Fruit fly (Drosophila melanogaster): ENCODE measurements around the gene CG12106.

Gene CG12106

dm6 chrX:9155134-9155533 lies 38.6 kb upstream of the CG12106 start:
- TF ChIP-seq fd59A (GFP tag; optimal IDR thresholded peaks at IDR 0.05) = peak; percentile 13
- peak; percentile 69 for TF ChIP-seq CG10631 (GFP tag; optimal IDR thresholded peaks at IDR 0.05)
- no peak for TF ChIP-seq dac (GFP tag; optimal IDR thresholded peaks at IDR 0.05)
- peak; percentile 96 for TF ChIP-seq Eip78C (GFP tag)
- peak; percentile 83 for TF ChIP-seq CG6808 (GFP tag; optimal IDR thresholded peaks at IDR 0.05)
- TF ChIP-seq CG8632 (GFP tag; optimal IDR thresholded peaks at IDR 0.05) = peak; percentile 36
- peak; percentile 20 for TF ChIP-seq CG1621 (tag; optimal IDR thresholded peaks at IDR 0.05)
- TF ChIP-seq net (GFP tag; optimal IDR thresholded peaks at IDR 0.05) = peak; percentile 46
- peak; percentile 75 for TF ChIP-seq Met (GFP tag; optimal IDR thresholded peaks at IDR 0.05)
- peak; percentile 51 for TF ChIP-seq dsx (GFP tag; optimal IDR thresholded peaks at IDR 0.05; ENCODE audit: poor library complexity, severe bottlenecking)
- peak; percentile 73 for TF ChIP-seq CG8119 (GFP tag; IDR thresholded peaks at IDR 0.05)
- TF ChIP-seq cyc (GFP tag; optimal IDR thresholded peaks at IDR 0.05) = peak; percentile 72
- peak; percentile 63 for TF ChIP-seq acj6 (GFP tag; optimal IDR thresholded peaks at IDR 0.05)
- peak; percentile 52 for TF ChIP-seq CG9139 (GFP tag; optimal IDR thresholded peaks at IDR 0.05)
- peak; percentile 67 for TF ChIP-seq Sox14 (GFP tag; optimal IDR thresholded peaks at IDR 0.05)
- peak; percentile 53; the same call in 2 of the 3 replicates for TF ChIP-seq eg (GFP tag; IDR thresholded peaks at IDR 0.05)
- TF ChIP-seq CG11762 (GFP tag; optimal IDR thresholded peaks at IDR 0.05; ENCODE audit: insufficient read depth) = peak; percentile 28
- peak; percentile 70 for TF ChIP-seq Gug (GFP tag; IDR thresholded peaks at IDR 0.05)
- peak; percentile 64 for TF ChIP-seq OdsH (GFP tag; optimal IDR thresholded peaks at IDR 0.05)
- no peak for TF ChIP-seq Eip93F (GFP tag; optimal IDR thresholded peaks at IDR 0.05)
- no peak for TF ChIP-seq fd85E (GFP tag; optimal IDR thresholded peaks at IDR 0.05)
- peak; percentile 72 for TF ChIP-seq CG15336 (GFP tag; IDR thresholded peaks at IDR 0.05)
- peak; percentile 69 for TF ChIP-seq pdm3 (GFP tag; optimal IDR thresholded peaks at IDR 0.05)
- peak; percentile 59 for TF ChIP-seq achi (GFP tag; optimal IDR thresholded peaks at IDR 0.05)
- TF ChIP-seq CG8319 (GFP tag; optimal IDR thresholded peaks at IDR 0.05) = peak; percentile 46
- TF ChIP-seq Lpt (GFP tag; optimal IDR thresholded peaks at IDR 0.05) = peak; percentile 38
- TF ChIP-seq CG3919 (GFP tag; optimal IDR thresholded peaks at IDR 0.05) = peak; percentile 74
- TF ChIP-seq Ets21C (GFP tag; optimal IDR thresholded peaks at IDR 0.05) = peak; percentile 24
- TF ChIP-seq CG32006 (GFP tag; optimal IDR thresholded peaks at IDR 0.05) = peak; percentile 69
- TF ChIP-seq topi (GFP tag; optimal IDR thresholded peaks at IDR 0.05) = peak; percentile 81
- peak; percentile 57; the same call in 2 of the 3 replicates for TF ChIP-seq CG6163 (GFP tag; IDR thresholded peaks at IDR 0.05)
- TF ChIP-seq Smox (GFP tag; optimal IDR thresholded peaks at IDR 0.05) = peak; percentile 55
- TF ChIP-seq spab (GFP tag; optimal IDR thresholded peaks at IDR 0.05) = peak; percentile 66
- peak; percentile 61 for TF ChIP-seq Sox102F (GFP tag; optimal IDR thresholded peaks at IDR 0.05)
- no peak for TF ChIP-seq CG4318 (GFP tag; optimal IDR thresholded peaks at IDR 0.05)
- peak; percentile 92 for TF ChIP-seq svp (GFP tag)
- no peak for TF ChIP-seq CG11294 (GFP tag; IDR thresholded peaks at IDR 0.05)
- no peak for TF ChIP-seq CG16779 (tag; optimal IDR thresholded peaks at IDR 0.05)
- peak; percentile 30 for TF ChIP-seq CG34406 (GFP tag; optimal IDR thresholded peaks at IDR 0.05)
- TF ChIP-seq Hr4 (GFP tag; optimal IDR thresholded peaks at IDR 0.05) = peak; percentile 74
- TF ChIP-seq CG31627 (GFP tag; optimal IDR thresholded peaks at IDR 0.05) = peak; percentile 60
- TF ChIP-seq CG11902 (GFP tag; optimal IDR thresholded peaks at IDR 0.05) = peak; percentile 31
- TF ChIP-seq CG10669 (GFP tag; optimal IDR thresholded peaks at IDR 0.05) = peak; percentile 81
- TF ChIP-seq CG6854 (GFP tag; optimal IDR thresholded peaks at IDR 0.05) = peak; percentile 20
- TF ChIP-seq CG3032 (tag; optimal IDR thresholded peaks at IDR 0.05) = peak; percentile 75
- peak; percentile 12 for TF ChIP-seq Sox15 (GFP tag; optimal IDR thresholded peaks at IDR 0.05)
- TF ChIP-seq esn (GFP tag; optimal IDR thresholded peaks at IDR 0.05) = peak; percentile 68
- no peak for TF ChIP-seq fkh (GFP tag; optimal IDR thresholded peaks at IDR 0.05)
- no peak for TF ChIP-seq vri (GFP tag; optimal IDR thresholded peaks at IDR 0.05)
- TF ChIP-seq CG6792 (GFP tag; optimal IDR thresholded peaks at IDR 0.05) = peak; percentile 64
- no peak for TF ChIP-seq Hr38 (GFP tag; optimal IDR thresholded peaks at IDR 0.05)
- TF ChIP-seq Ets96B (tag; optimal IDR thresholded peaks at IDR 0.05) = peak; percentile 76
- peak; percentile 22 for TF ChIP-seq Blimp-1 (GFP tag; optimal IDR thresholded peaks at IDR 0.05)
